Fruit fly (Drosophila melanogaster) whole organism, pupa: Measurements from ENCODE around the gene CG8206.

Source experiments
- CG10348 ChIP-seq: fragments of 200-800 bp; sonication (Bioruptor generic); IDR thresholded peaks from 2 replicates; pipeline ENCODE4 v1.3.6; 2022; ENCODE audit warnings: missing biosample characterization, missing genetic modification characterization
- CG12605 ChIP-seq: fragments of 200-800 bp; sonication (Bioruptor generic); IDR thresholded peaks from 2 replicates; pipeline ENCODE4 v1.3.6; 2022; ENCODE audit warnings: missing biosample characterization, missing genetic modification characterization
- CG13204 ChIP-seq: fragments of 200-800 bp; sonication (Bioruptor generic); optimal IDR thresholded peaks from 2 replicates; lab custom pipeline; 2018; ENCODE audit warnings: missing biosample characterization, mild to moderate bottlenecking, missing genetic modification characterization, moderate library complexity
- CG14655 ChIP-seq: fragments of 200-800 bp; sonication (Bioruptor generic); optimal IDR thresholded peaks from 3 replicates; lab custom pipeline; 2017; ENCODE audit warnings: mild to moderate bottlenecking, missing biosample characterization, missing genetic modification reagents, missing genetic modification characterization
- CG15710 ChIP-seq: fragments of 200-800 bp; sonication (Bioruptor generic); optimal IDR thresholded peaks from 2 replicates; lab custom pipeline; 2018; ENCODE audit warnings: missing biosample characterization, mild to moderate bottlenecking, missing genetic modification characterization, moderate library complexity
- CG17806 ChIP-seq: fragments of 200-800 bp; sonication (Bioruptor generic); optimal IDR thresholded peaks from 2 replicates; lab custom pipeline; 2018; ENCODE audit warnings: missing biosample characterization, mild to moderate bottlenecking, missing genetic modification characterization, moderate library complexity
- CG32121 ChIP-seq: fragments of 200-800 bp; sonication (Bioruptor generic); IDR thresholded peaks from 2 replicates; pipeline ENCODE4 v1.3.6; 2022; ENCODE audit warnings: missing biosample characterization, missing genetic modification characterization
- CG34367 ChIP-seq: fragments of 200-800 bp; sonication (Bioruptor generic); optimal IDR thresholded peaks from 2 replicates; lab custom pipeline; 2018; ENCODE audit warnings: missing biosample characterization, mild to moderate bottlenecking, missing genetic modification characterization
- CG4496 ChIP-seq: fragments of 200-800 bp; sonication (Bioruptor generic); IDR thresholded peaks from 3 replicates; pipeline ENCODE4 v1.3.6; 2022; ENCODE audit warnings: missing biosample characterization, missing genetic modification characterization
- CG8159 ChIP-seq: fragments of 200-800 bp; sonication (Bioruptor generic); optimal IDR thresholded peaks from 3 replicates; lab custom pipeline; 2018; ENCODE audit warnings: missing biosample characterization, mild to moderate bottlenecking, missing genetic modification characterization, moderate library complexity
- CG8301 ChIP-seq: fragments of 200-800 bp; sonication (Bioruptor generic); optimal IDR thresholded peaks from 2 replicates; lab custom pipeline; 2018; ENCODE audit warnings: missing biosample characterization, mild to moderate bottlenecking, missing genetic modification characterization
- CG9948 ChIP-seq: fragments of 200-800 bp; sonication (Bioruptor generic); optimal IDR thresholded peaks from 2 replicates; lab custom pipeline; 2018; ENCODE audit warnings: missing biosample characterization, mild to moderate bottlenecking, missing genetic modification characterization, moderate library complexity
- D1 ChIP-seq: fragments of 200-800 bp; sonication (Bioruptor generic); optimal IDR thresholded peaks from 2 replicates; lab custom pipeline; 2018; ENCODE audit warnings: missing biosample characterization, mild to moderate bottlenecking, missing genetic modification characterization, moderate library complexity
- EcR ChIP-seq: fragments of 200-800 bp; sonication (Bioruptor generic); optimal IDR thresholded peaks from 3 replicates; lab custom pipeline; 2019; ENCODE audit warnings: missing biosample characterization, missing genetic modification characterization, mild to moderate bottlenecking, moderate library complexity, missing genetic modification reagents
- Ets98B ChIP-seq: fragments of 200-800 bp; sonication (Bioruptor generic); IDR thresholded peaks from 2 replicates; pipeline ENCODE4 v1.3.6; 2022; ENCODE audit warnings: missing biosample characterization, missing genetic modification characterization
- Pif1A ChIP-seq: fragments of 200-800 bp; sonication (Bioruptor generic); optimal IDR thresholded peaks from 3 replicates; lab custom pipeline; 2016; ENCODE audit warnings: missing biosample characterization, missing genetic modification characterization
- Pif1B ChIP-seq: fragments of 200-800 bp; sonication (Bioruptor generic); optimal IDR thresholded peaks from 3 replicates; lab custom pipeline; 2016; ENCODE audit warnings: missing biosample characterization, missing genetic modification characterization
- Snoo ChIP-seq: fragments of 200-800 bp; sonication (Bioruptor generic); optimal IDR thresholded peaks from 3 replicates; lab custom pipeline; 2017; ENCODE audit warnings: missing biosample characterization, mild to moderate bottlenecking, missing genetic modification characterization, inconsistent platforms
- fd96Ca ChIP-seq: fragments of 200-800 bp; sonication (Bioruptor generic); IDR thresholded peaks from 3 replicates; pipeline ENCODE4 v1.3.6; 2022; ENCODE audit warnings: missing biosample characterization, missing genetic modification characterization
- gl ChIP-seq: fragments of 200-800 bp; sonication (Bioruptor generic); optimal IDR thresholded peaks from 2 replicates; lab custom pipeline; 2018; ENCODE audit warnings: missing biosample characterization, mild to moderate bottlenecking, missing genetic modification characterization
- rn ChIP-seq: fragments of 200-800 bp; sonication (Bioruptor generic); IDR thresholded peaks from 2 replicates; pipeline ENCODE4 v1.3.6; 2022; ENCODE audit warnings: missing biosample characterization, missing genetic modification characterization

CG8206 gene

DNA sequence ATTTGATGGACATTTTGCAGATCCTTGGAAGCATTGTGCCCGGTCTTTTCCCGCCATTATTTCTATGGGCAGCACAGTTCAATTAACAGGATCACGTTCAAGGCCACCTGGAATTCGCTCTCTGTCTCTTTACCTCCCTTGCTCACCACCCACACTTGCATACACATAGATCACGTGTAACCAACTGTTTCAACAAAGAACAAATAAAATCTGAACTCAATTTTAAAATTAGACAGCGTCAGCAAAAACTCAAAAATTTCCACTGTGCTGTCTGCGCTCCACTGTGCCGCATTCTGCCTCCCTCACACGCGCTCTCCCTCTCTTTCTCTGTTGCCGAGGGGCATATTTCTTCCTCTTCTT lies 29.4 kb upstream of the CG8206 start:
- TF ChIP-seq CG4496 (peak; percentile 31; the same call in 2 of the 3 replicates), CG8301 (tag; lab: Kevin White, UChicago) (peak; percentile 8), Pif1A (GFP tag; lab: Kevin White, UChicago) (no peak), CG9948 (no peak), CG15710 (peak; percentile 0), CG34367 (no peak), CG8159 (tag; lab: Kevin White, UChicago) (peak; percentile 2)

DNA sequence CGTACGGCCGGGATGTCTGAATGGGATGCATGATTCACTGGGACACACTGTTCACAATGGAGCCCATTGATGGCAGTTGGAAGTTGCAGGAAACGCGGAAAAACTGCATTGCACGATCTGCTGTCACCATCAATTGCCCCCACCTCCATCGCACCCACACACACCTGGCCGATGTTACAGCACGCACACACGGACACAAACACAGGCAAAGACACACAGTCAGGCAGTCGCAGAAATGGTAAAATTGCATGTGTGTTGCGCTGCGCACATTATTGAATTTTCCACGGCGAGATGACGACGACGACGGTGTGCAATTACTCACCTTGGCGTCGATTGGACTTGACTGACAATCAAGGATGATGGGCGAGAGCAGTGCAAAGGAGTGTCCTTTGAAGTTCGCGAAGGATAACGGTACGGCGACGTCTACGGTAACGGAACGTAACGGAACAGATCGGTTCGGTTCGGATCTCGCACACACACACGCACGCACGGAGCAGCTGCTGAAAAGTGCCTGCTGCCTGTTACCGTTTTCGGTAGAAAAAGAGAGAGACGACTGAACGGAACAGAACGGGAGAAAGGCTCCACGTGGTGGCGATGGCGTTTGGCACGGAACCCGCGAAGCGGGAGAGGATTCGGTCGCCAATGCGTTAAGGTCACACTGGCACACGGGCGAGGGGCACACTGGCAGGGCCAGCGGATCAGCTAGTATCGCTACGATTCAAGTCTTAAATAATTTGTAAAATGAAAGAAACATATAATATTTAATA lies 28.9 kb upstream of the CG8206 start, which contains the start of the genes CG9281 and CG15601:
Gene CG9281 (minus strand): TSS at position 556 of the 767 bp plus-strand sequence.
Gene CG15601 (plus strand): TSS at position 664 of the 767 bp plus-strand sequence.
- TF ChIP-seq CG10348 (no peak), CG32121 (no peak), CG4496 (peak; percentile 27; the same call in 1 of the 3 replicates), rn (no peak), CG13204 (GFP tag; lab: Kevin White, UChicago) (no peak), Snoo (tag; lab: Kevin White, UChicago) (peak; percentile 21)

DNA sequence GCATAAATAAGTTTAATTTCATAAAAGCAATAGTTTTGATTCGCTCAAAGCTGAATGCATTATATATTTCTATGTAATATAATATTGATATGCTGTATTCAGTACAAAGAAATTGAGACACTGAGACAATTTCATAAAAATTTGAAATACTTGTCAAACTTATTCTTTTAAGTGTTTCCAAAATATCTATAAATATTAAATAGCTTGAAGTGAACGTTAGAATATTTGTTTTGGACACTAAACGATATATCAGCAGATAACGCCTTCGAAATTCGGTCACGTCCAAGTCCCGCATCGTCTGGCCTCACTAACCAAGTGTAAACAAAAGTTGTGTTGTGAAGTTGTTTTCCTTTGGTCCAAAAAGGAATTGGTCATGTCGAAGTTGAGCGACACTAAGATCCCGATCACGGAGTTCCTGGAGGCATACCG lies 28.3 kb upstream of the CG8206 start:
- TF ChIP-seq CG10348: no peak
- TF ChIP-seq CG8159 (tag; lab: Kevin White, UChicago): no peak
- TF ChIP-seq EcR (GFP tag; lab: Kevin White, UChicago): no peak
- TF ChIP-seq rn: no peak
- no peak for TF ChIP-seq CG12605 (GFP tag; lab: Robert Waterston, UW)

DNA sequence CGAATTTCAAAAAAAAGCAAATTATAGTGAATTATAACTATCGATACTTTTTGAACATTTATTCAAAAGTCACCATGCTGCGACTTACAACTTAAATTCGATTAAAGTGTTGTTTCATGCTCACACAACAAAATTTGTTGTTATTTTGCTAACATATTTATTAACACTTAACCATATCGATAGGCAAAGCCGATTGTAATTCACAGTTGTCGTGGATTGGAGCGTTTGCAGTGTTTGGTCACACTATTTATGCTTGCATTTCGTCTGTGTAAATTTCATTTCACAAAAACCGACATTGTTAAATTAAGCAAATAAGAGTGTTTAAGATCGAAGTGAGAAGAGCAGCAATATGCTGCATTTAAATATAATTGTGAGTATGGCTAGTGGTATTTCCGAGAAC lies 26.6 kb upstream of the CG8206 start, which contains the start of gene HUWE1:
Gene HUWE1 (plus strand): TSS at position 220 of the 400 bp plus-strand sequence.
- TF ChIP-seq CG15710 (peak; percentile 1), CG12605 (GFP tag; lab: Robert Waterston, UW) (no peak), CG17806 (tag; lab: Kevin White, UChicago) (no peak), CG14655 (GFP tag; lab: Kevin White, UChicago) (no peak), Ets98B (GFP tag; lab: Robert Waterston, UW) (no peak)
- TF ChIP-seq, all 21 proteins: peak for 1

DNA sequence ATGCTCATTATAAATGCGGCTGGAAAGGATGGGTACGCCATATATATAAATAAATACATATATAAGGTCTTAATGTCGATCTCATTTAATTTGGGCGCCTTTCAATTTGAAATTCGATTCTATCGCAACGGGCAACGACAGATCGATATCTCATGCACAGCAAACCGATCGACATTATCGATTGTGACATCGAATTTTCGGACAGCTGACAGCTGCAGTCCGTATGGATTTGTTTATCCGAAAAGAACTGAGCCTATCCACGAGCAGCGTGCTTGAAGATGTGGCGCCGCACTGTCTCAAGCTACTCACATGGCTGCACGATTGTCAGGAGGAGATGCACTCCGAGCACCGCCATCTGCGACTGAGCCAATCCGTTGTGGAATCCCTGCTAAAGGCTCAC lies 7.1 kb upstream of the CG8206 start, which contains the start of gene CG8191:
Gene CG8191 (plus strand): TSS at position 211 of the 400 bp plus-strand sequence.
- TF ChIP-seq CG12605 (GFP tag; lab: Robert Waterston, UW): no peak
- TF ChIP-seq CG9948: no peak
- no peak for TF ChIP-seq CG13204 (GFP tag; lab: Kevin White, UChicago)
- no peak for TF ChIP-seq gl (tag; lab: Kevin White, UChicago)
- TF ChIP-seq Pif1B (GFP tag; lab: Kevin White, UChicago): no peak
- no peak for TF ChIP-seq D1 (tag; lab: Kevin White, UChicago)
- TF ChIP-seq CG34367: no peak
- TF ChIP-seq fd96Ca (GFP tag; lab: Robert Waterston, UW): no peak

DNA sequence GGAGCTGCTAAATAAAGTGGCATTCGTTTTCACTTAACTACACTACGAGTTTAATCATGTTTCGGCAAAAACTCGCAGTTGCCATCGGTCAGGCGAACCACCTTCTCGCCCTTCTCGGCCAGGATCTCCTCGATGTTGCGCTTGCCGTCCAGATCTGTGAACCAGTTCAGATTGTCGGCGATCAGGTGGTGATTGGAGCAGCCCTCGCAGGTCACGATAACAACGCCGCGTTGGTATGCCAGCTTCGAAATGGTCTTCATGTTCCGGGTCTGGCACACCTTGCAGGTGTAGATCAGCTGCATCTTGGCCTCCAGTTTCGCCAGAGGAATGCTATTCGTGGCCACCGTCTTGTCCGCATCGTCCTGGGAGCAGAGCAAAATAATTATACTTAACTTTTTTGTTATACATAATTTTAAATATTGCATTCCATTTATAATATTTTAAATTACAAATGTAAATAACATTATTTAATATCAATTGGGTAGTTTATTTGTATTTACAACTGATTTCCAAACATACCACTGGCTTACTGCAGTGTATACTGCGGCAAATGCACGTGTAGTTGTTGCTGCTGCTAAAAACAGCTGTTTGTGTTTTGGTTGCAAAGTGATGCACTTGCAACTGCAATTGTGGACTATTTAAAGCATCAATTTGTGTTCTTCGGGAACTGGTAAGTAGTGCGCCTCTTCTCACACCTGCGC lies 5.7 kb upstream of the CG8206 start:
- TF ChIP-seq gl (tag; lab: Kevin White, UChicago) (no peak), CG4496 (peak; percentile 48; the same call in 2 of the 3 replicates), CG8301 (tag; lab: Kevin White, UChicago) (no peak), CG10348 (no peak), Pif1A (GFP tag; lab: Kevin White, UChicago) (no peak), CG8159 (tag; lab: Kevin White, UChicago) (no peak), CG34367 (no peak), CG15710 (no peak), D1 (tag; lab: Kevin White, UChicago) (no peak), CG32121 (peak; percentile 21; the same call in 1 of the 2 replicates), CG13204 (GFP tag; lab: Kevin White, UChicago) (no peak), Ets98B (GFP tag; lab: Robert Waterston, UW) (peak; percentile 9; the same call in 1 of the 2 replicates), CG9948 (no peak), fd96Ca (GFP tag; lab: Robert Waterston, UW) (no peak), EcR (GFP tag; lab: Kevin White, UChicago) (no peak), Snoo (tag; lab: Kevin White, UChicago) (no peak), CG12605 (GFP tag; lab: Robert Waterston, UW) (peak; percentile 52), CG17806 (tag; lab: Kevin White, UChicago) (no peak), CG14655 (GFP tag; lab: Kevin White, UChicago) (no peak), Pif1B (GFP tag; lab: Kevin White, UChicago) (no peak), rn (peak; percentile 25; the same call in 1 of the 2 replicates)
